Fruit fly (Drosophila melanogaster) whole organism, prepupa: ENCODE data around the gene CG6287.

Experiments used
- CG10631 ChIP-seq: fragments of 200-800 bp; sonication (Bioruptor generic); optimal IDR thresholded peaks from 2 replicates; lab custom pipeline; 2016; ENCODE audit warnings: missing biosample characterization, missing genetic modification characterization
- CG10669 ChIP-seq: fragments of 200-800 bp; sonication (Bioruptor generic); optimal IDR thresholded peaks from 3 replicates; lab custom pipeline; 2018; ENCODE audit warnings: missing biosample characterization, mild to moderate bottlenecking, missing genetic modification characterization, moderate library complexity
- CG11294 ChIP-seq: fragments of 200-800 bp; sonication (Bioruptor generic); IDR thresholded peaks from 2 replicates; pipeline ENCODE4 v1.3.6; 2022; ENCODE audit warnings: missing biosample characterization, missing genetic modification characterization
- CG11762 ChIP-seq: fragments of 200-800 bp; sonication (Bioruptor generic); optimal IDR thresholded peaks from 3 replicates; lab custom pipeline; 2016; ENCODE audit warnings: missing biosample characterization, missing genetic modification characterization; ENCODE audit not compliant: insufficient read depth
- CG11902 ChIP-seq: fragments of 200-800 bp; sonication (Bioruptor generic); optimal IDR thresholded peaks from 3 replicates; lab custom pipeline; 2016; ENCODE audit warnings: missing biosample characterization, missing genetic modification characterization
- CG15336 ChIP-seq: fragments of 200-800 bp; sonication (Bioruptor generic); IDR thresholded peaks from 2 replicates; pipeline ENCODE4 v1.3.6; 2022; ENCODE audit warnings: missing biosample characterization, missing genetic modification characterization
- CG32006 ChIP-seq: fragments of 200-800 bp; sonication (Bioruptor generic); optimal IDR thresholded peaks from 3 replicates; lab custom pipeline; 2017; ENCODE audit warnings: missing biosample characterization, mild to moderate bottlenecking, missing genetic modification characterization
- CG34406 ChIP-seq: fragments of 200-800 bp; sonication (Bioruptor generic); optimal IDR thresholded peaks from 3 replicates; lab custom pipeline; 2016; ENCODE audit warnings: missing biosample characterization, missing genetic modification characterization
- CG3919 ChIP-seq: fragments of 200-800 bp; sonication (Bioruptor generic); optimal IDR thresholded peaks from 3 replicates; lab custom pipeline; 2016; ENCODE audit warnings: missing biosample characterization, missing genetic modification characterization
- CG6163 ChIP-seq: fragments of 200-800 bp; sonication (Bioruptor generic); IDR thresholded peaks from 3 replicates; pipeline ENCODE4 v1.3.6; 2022; ENCODE audit warnings: missing biosample characterization, missing genetic modification characterization
- CG6276 ChIP-seq: fragments of 200-800 bp; sonication (Bioruptor generic); optimal IDR thresholded peaks from 2 replicates; lab custom pipeline; 2017; ENCODE audit warnings: missing biosample characterization, mild to moderate bottlenecking, missing genetic modification characterization
- CG6792 ChIP-seq: fragments of 200-800 bp; sonication (Bioruptor generic); optimal IDR thresholded peaks from 3 replicates; lab custom pipeline; 2016; ENCODE audit warnings: missing biosample characterization, missing genetic modification characterization
- CG6808 ChIP-seq: fragments of 200-800 bp; sonication (Bioruptor generic); optimal IDR thresholded peaks from 3 replicates; lab custom pipeline; 2017; ENCODE audit warnings: missing biosample characterization, missing genetic modification characterization, mild to moderate bottlenecking, moderate library complexity, missing genetic modification reagents
- CG7368 ChIP-seq: fragments of 200-800 bp; sonication (Bioruptor generic); optimal IDR thresholded peaks from 3 replicates; lab custom pipeline; 2016; ENCODE audit warnings: missing biosample characterization, missing genetic modification characterization
- CG8119 ChIP-seq: fragments of 200-800 bp; sonication (Bioruptor generic); IDR thresholded peaks from 3 replicates; pipeline ENCODE4 v1.3.6; 2022; ENCODE audit warnings: missing biosample characterization, missing genetic modification characterization
- CG8319 ChIP-seq: fragments of 200-800 bp; sonication (Bioruptor generic); optimal IDR thresholded peaks from 3 replicates; lab custom pipeline; 2016; ENCODE audit warnings: missing biosample characterization, missing genetic modification characterization
- CG8632 ChIP-seq: fragments of 200-800 bp; sonication (Bioruptor generic); optimal IDR thresholded peaks from 3 replicates; lab custom pipeline; 2016; ENCODE audit warnings: missing biosample characterization, missing genetic modification characterization
- Eip78C ChIP-seq: fragments of 200-800 bp; sonication (Bioruptor generic); peaks from one replicate; lab custom pipeline; 2016; ENCODE audit warnings: missing biosample characterization, missing genetic modification characterization
- Ets21C ChIP-seq: fragments of 200-800 bp; sonication (Bioruptor generic); optimal IDR thresholded peaks from 3 replicates; lab custom pipeline; 2016; ENCODE audit warnings: missing biosample characterization, missing genetic modification characterization
- Hr38 ChIP-seq: sonication (Bioruptor generic); optimal IDR thresholded peaks from 2 replicates; lab custom pipeline; 2016; ENCODE audit warnings: missing biosample characterization, missing genetic modification characterization
- Hr39 ChIP-seq: fragments of 200-800 bp; sonication (Bioruptor generic); optimal IDR thresholded peaks from 2 replicates; lab custom pipeline; 2016; ENCODE audit warnings: missing biosample characterization, missing genetic modification characterization
- Hr4 ChIP-seq: fragments of 200-800 bp; sonication (Bioruptor generic); optimal IDR thresholded peaks from 3 replicates; lab custom pipeline; 2016; ENCODE audit warnings: missing biosample characterization, missing genetic modification characterization
- Lpt ChIP-seq: fragments of 200-800 bp; sonication (Bioruptor generic); optimal IDR thresholded peaks from 3 replicates; lab custom pipeline; 2016; ENCODE audit warnings: missing biosample characterization, missing genetic modification characterization
- Met ChIP-seq: fragments of 200-800 bp; sonication (Bioruptor generic); optimal IDR thresholded peaks from 3 replicates; lab custom pipeline; 2016; ENCODE audit warnings: missing biosample characterization, missing genetic modification characterization
- OdsH ChIP-seq: fragments of 200-800 bp; sonication (Bioruptor generic); optimal IDR thresholded peaks from 3 replicates; lab custom pipeline; 2016; ENCODE audit warnings: missing biosample characterization, missing genetic modification characterization
- Smox ChIP-seq: fragments of 200-800 bp; sonication (Bioruptor generic); optimal IDR thresholded peaks from 3 replicates; lab custom pipeline; 2016; ENCODE audit warnings: missing biosample characterization, missing genetic modification characterization
- Sox102F ChIP-seq: fragments of 200-800 bp; sonication (Bioruptor generic); optimal IDR thresholded peaks from 2 replicates; lab custom pipeline; 2016; ENCODE audit warnings: missing biosample characterization, mild to moderate bottlenecking, missing genetic modification characterization
- Sox14 ChIP-seq: fragments of 200-800 bp; sonication (Bioruptor generic); optimal IDR thresholded peaks from 3 replicates; lab custom pipeline; 2016; ENCODE audit warnings: missing biosample characterization, missing genetic modification characterization
- Sox15 ChIP-seq: fragments of 200-800 bp; sonication (Bioruptor generic); optimal IDR thresholded peaks from 3 replicates; lab custom pipeline; 2016; ENCODE audit warnings: missing biosample characterization, missing genetic modification characterization
- achi ChIP-seq: fragments of 200-800 bp; sonication (Bioruptor generic); optimal IDR thresholded peaks from 3 replicates; lab custom pipeline; 2016; ENCODE audit warnings: missing biosample characterization, missing genetic modification characterization
- acj6 ChIP-seq: fragments of 200-800 bp; sonication (Bioruptor generic); optimal IDR thresholded peaks from 3 replicates; lab custom pipeline; 2016; ENCODE audit warnings: missing biosample characterization, missing genetic modification characterization
- cyc ChIP-seq: fragments of 200-800 bp; sonication (Bioruptor generic); optimal IDR thresholded peaks from 3 replicates; lab custom pipeline; 2016; ENCODE audit warnings: missing biosample characterization, missing genetic modification characterization
- dsx ChIP-seq: fragments of 200-800 bp; optimal IDR thresholded peaks from 3 replicates; lab custom pipeline; 2019; ENCODE audit warnings: missing biosample characterization, mild to moderate bottlenecking, missing genetic modification characterization, moderate library complexity; ENCODE audit not compliant: poor library complexity, severe bottlenecking
- fd85E ChIP-seq: fragments of 200-800 bp; sonication (Bioruptor generic); optimal IDR thresholded peaks from 3 replicates; lab custom pipeline; 2016; ENCODE audit warnings: missing biosample characterization, missing genetic modification characterization
- lz ChIP-seq: fragments of 200-800 bp; sonication (Bioruptor generic); optimal IDR thresholded peaks from 3 replicates; lab custom pipeline; 2016; ENCODE audit warnings: missing biosample characterization, missing genetic modification characterization
- pdm3 ChIP-seq: fragments of 200-800 bp; sonication (Bioruptor generic); optimal IDR thresholded peaks from 3 replicates; lab custom pipeline; 2016; ENCODE audit warnings: missing biosample characterization, missing genetic modification characterization
- salr ChIP-seq, 2 experiments: fragments of 200-800 bp; sonication (Bioruptor generic); optimal IDR thresholded peaks; 3 replicates each; lab custom pipeline; 2016 to 2018; ENCODE audit warnings: missing biosample characterization in 2 of 2, missing genetic modification characterization in 2 of 2, mild to moderate bottlenecking in 1 of 2
- spab ChIP-seq: fragments of 200-800 bp; sonication (Bioruptor generic); optimal IDR thresholded peaks from 2 replicates; lab custom pipeline; 2017; ENCODE audit warnings: missing biosample characterization, mild to moderate bottlenecking, missing genetic modification characterization, missing genetic modification reagents
- ss ChIP-seq, 2 experiments: fragments of 200-800 bp; sonication (Bioruptor generic); optimal IDR thresholded peaks; 2 replicates in 1 of 2; 3 replicates in 1 of 2; lab custom pipeline; 2017 to 2018; ENCODE audit warnings: mild to moderate bottlenecking in 2 of 2, missing biosample characterization in 2 of 2, missing genetic modification characterization in 2 of 2, moderate library complexity in 1 of 2
- svp ChIP-seq: fragments of 200-800 bp; sonication (Bioruptor generic); peaks from one replicate; lab custom pipeline; 2016; ENCODE audit warnings: missing biosample characterization, missing genetic modification characterization
- topi ChIP-seq: fragments of 200-800 bp; sonication (Bioruptor generic); optimal IDR thresholded peaks from 3 replicates; lab custom pipeline; 2016; ENCODE audit warnings: missing biosample characterization, missing genetic modification characterization
- vri ChIP-seq: fragments of 200-800 bp; sonication (Bioruptor generic); optimal IDR thresholded peaks from 3 replicates; lab custom pipeline; 2016; ENCODE audit warnings: missing biosample characterization, mild to moderate bottlenecking, missing genetic modification characterization

CG6287 gene

DNA sequence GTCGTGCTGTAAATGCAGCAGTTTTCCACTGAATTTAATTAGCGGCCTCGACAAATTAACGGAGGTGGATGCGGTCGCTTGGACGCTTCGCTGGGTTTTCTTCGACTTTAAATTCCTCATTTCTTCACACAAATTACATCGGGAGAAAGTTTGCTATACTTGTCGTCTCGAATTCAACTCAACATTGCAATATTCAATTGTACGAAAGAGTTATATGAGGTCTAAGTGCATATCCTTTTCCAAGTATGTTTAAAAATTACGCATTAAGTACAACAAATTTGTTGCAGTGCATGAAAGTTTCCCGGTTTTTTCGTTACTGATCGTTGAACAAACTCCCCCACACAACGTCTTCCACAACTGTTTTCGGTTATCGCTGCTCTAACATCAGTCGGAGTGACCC is 37.2 kb upstream of the CG6287 start (continued):
- peak; percentile 27 for TF ChIP-seq Met
- no peak for TF ChIP-seq Hr38 (GFP tag; lab: Kevin White, UChicago)
- TF ChIP-seq CG10669 (GFP tag; lab: Kevin White, UChicago) = no peak
- TF ChIP-seq CG11902 = no peak
- no peak for TF ChIP-seq CG6792 (GFP tag; lab: Kevin White, UChicago)
- TF ChIP-seq OdsH (GFP tag; lab: Kevin White, UChicago) = peak; percentile 24
- peak; percentile 40; the same call in 1 of the 3 replicates for TF ChIP-seq CG8119 (GFP tag; lab: Robert Waterston, UW)
- TF ChIP-seq ss (GFP tag; optimal IDR thresholded peaks at IDR 0.05; lab: Kevin White, UChicago) = no peak
- TF ChIP-seq CG32006 (GFP tag; lab: Kevin White, UChicago) = peak; percentile 63
- TF ChIP-seq cyc (GFP tag; lab: Kevin White, UChicago) = no peak
- no peak for TF ChIP-seq CG6276
- no peak for TF ChIP-seq fd85E
- TF ChIP-seq CG15336 (GFP tag; lab: Robert Waterston, UW) = peak; percentile 50; the same call in 1 of the 2 replicates
- no peak for TF ChIP-seq dsx (GFP tag; lab: Kevin White, UChicago)
- TF ChIP-seq vri (GFP tag; lab: Kevin White, UChicago) = no peak
- TF ChIP-seq Smox (GFP tag; lab: Kevin White, UChicago) = peak; percentile 42
- no peak for TF ChIP-seq CG11762
- TF ChIP-seq topi = no peak
- peak in 1 of 2 experiments; percentile 17 for TF ChIP-seq salr (GFP tag; optimal IDR thresholded peaks at IDR 0.05; lab: Kevin White, UChicago)
- TF ChIP-seq CG8319 (GFP tag; lab: Kevin White, UChicago) = no peak
- no peak for TF ChIP-seq CG11294 (GFP tag; lab: Robert Waterston, UW)
- no peak for TF ChIP-seq CG7368 (GFP tag; lab: Kevin White, UChicago)
- TF ChIP-seq CG34406 (GFP tag; lab: Kevin White, UChicago) = peak; percentile 1
- peak; percentile 47 for TF ChIP-seq pdm3 (GFP tag; lab: Kevin White, UChicago)
- peak; percentile 51 for TF ChIP-seq Hr39 (GFP tag; lab: Kevin White, UChicago)
- no peak for TF ChIP-seq CG3919
- TF ChIP-seq Ets21C = peak; percentile 12
- no peak for TF ChIP-seq Sox14
- TF ChIP-seq CG6163 (GFP tag; lab: Robert Waterston, UW) = no peak
- peak; percentile 68 for TF ChIP-seq svp (GFP tag; lab: Kevin White, UChicago)
- TF ChIP-seq Hr4 (GFP tag; lab: Kevin White, UChicago) = no peak
- no peak for TF ChIP-seq lz (GFP tag; lab: Kevin White, UChicago)
- TF ChIP-seq CG8632 = no peak
- TF ChIP-seq Sox15 (GFP tag; lab: Kevin White, UChicago) = no peak
- peak; percentile 40 for TF ChIP-seq Eip78C (GFP tag; lab: Kevin White, UChicago)
- TF ChIP-seq CG6808 (GFP tag; lab: Kevin White, UChicago) = no peak
- peak; percentile 27 for TF ChIP-seq Lpt
- no peak for TF ChIP-seq spab (GFP tag; lab: Kevin White, UChicago)

- TF ChIP-seq CG3919 = no peak
- TF ChIP-seq ss (GFP tag; optimal IDR thresholded peaks at IDR 0.05; lab: Kevin White, UChicago) = no peak
- TF ChIP-seq CG8632 = no peak
- no peak for TF ChIP-seq CG15336 (GFP tag; lab: Robert Waterston, UW)
- TF ChIP-seq CG10631 (GFP tag; lab: Kevin White, UChicago) = no peak
- no peak for TF ChIP-seq CG11762
- no peak for TF ChIP-seq acj6
- TF ChIP-seq vri (GFP tag; lab: Kevin White, UChicago) = no peak
- TF ChIP-seq Smox (GFP tag; lab: Kevin White, UChicago) = no peak
- no peak for TF ChIP-seq salr (GFP tag; optimal IDR thresholded peaks at IDR 0.05; lab: Kevin White, UChicago)
- no peak for TF ChIP-seq achi (GFP tag; lab: Kevin White, UChicago)
- no peak for TF ChIP-seq Hr39 (GFP tag; lab: Kevin White, UChicago)
- TF ChIP-seq Met = no peak
- no peak for TF ChIP-seq lz (GFP tag; lab: Kevin White, UChicago)
- no peak for TF ChIP-seq Sox102F (GFP tag; lab: Kevin White, UChicago)
- no peak for TF ChIP-seq OdsH (GFP tag; lab: Kevin White, UChicago)
Observed at dm6 chr2L:11190165-11190564, 34.6 kb upstream of the CG6287 start.
